Worm (Caenorhabditis elegans): ENCODE results near the gene ZK662.5.
A peak's percentile ranks its signal among the peaks of the same experiment; 100 is the strongest.

- TF ChIP-seq elt-3 (tag; optimal IDR thresholded peaks at IDR 0.05) (no peak), R02D3.7 (tag; optimal IDR thresholded peaks at IDR 0.05) (no peak), aly-2 (tag; optimal IDR thresholded peaks at IDR 0.05) (no peak), snpc-4 (tag; optimal IDR thresholded peaks at IDR 0.05) (peak; percentile 43), nhr-77 (tag; optimal IDR thresholded peaks at IDR 0.05) (no peak), unc-39 (tag; optimal IDR thresholded peaks at IDR 0.05) (no peak), peb-1 (tag; optimal IDR thresholded peaks at IDR 0.05) (no peak), lin-13 (GFP tag; optimal IDR thresholded peaks at IDR 0.05) (no peak), lsy-2 (tag; optimal IDR thresholded peaks at IDR 0.05) (no peak), fos-1 (tag; optimal IDR thresholded peaks at IDR 0.05) (no peak), ztf-1 (GFP tag; conservative IDR thresholded peaks at IDR 0.05) (no peak), F13H6.1 (tag; optimal IDR thresholded peaks at IDR 0.05) (no peak), nhr-237 (tag; optimal IDR thresholded peaks at IDR 0.05) (no peak), unc-62 (GFP tag; optimal IDR thresholded peaks at IDR 0.05) (no peak)
Observed at ce11 chrX:15759222-15759621, 37.8 kb downstream of the ZK662.5 start.
